Worm (Caenorhabditis elegans): Measurements from ENCODE around the gene Y116A8B.4.

- TF ChIP-seq F39B2.1 (GFP tag; IDR thresholded peaks at IDR 0.05) (no peak), madf-3 (GFP tag; IDR thresholded peaks at IDR 0.05) (no peak), ztf-25 (GFP tag; IDR thresholded peaks at IDR 0.05) (no peak), F49E8.2 (tag; optimal IDR thresholded peaks at IDR 0.05; ENCODE audit: insufficient read depth) (no peak), rec-8 (tag; optimal IDR thresholded peaks at IDR 0.05) (no peak), ama-1 (optimal IDR thresholded peaks at IDR 0.05) (no peak), ama-1 (GFP tag; optimal IDR thresholded peaks at IDR 0.05) (no peak), Y53G8AR.9 (GFP tag; conservative IDR thresholded peaks at IDR 0.05) (no peak), madf-6 (GFP tag; IDR thresholded peaks at IDR 0.05) (no peak), dpl-1 (GFP tag; optimal IDR thresholded peaks at IDR 0.05) (no peak)
These were observed 21.6 kb downstream of the Y116A8B.4 start, which contains the start of gene ZK550.2 for ce11 chrIV:17245200-17245599.

Data from whole organism, young adult.